Worm (Caenorhabditis elegans) whole organism, L4 larva: Measurements from ENCODE around the gene Y55F3BR.10.

Experiments
- F10B5.3 ChIP-seq: sonication (generic microtip); optimal IDR thresholded peaks from 2 replicates; lab custom pipeline; 2016; ENCODE audit warnings: mild to moderate bottlenecking, missing genetic modification characterization, missing compliant biosample characterization
- Y105C5A.15 ChIP-seq: fragments of 200-800 bp; sonication (Bioruptor generic); IDR thresholded peaks from 2 replicates; pipeline ENCODE4 v1.3.6; 2022; ENCODE audit warnings: missing genetic modification characterization, missing compliant biosample characterization
- Y5F2A.4 ChIP-seq: fragments of 200-800 bp; sonication (Bioruptor generic); optimal IDR thresholded peaks from 2 replicates; lab custom pipeline; 2018; ENCODE audit warnings: mild to moderate bottlenecking, missing genetic modification characterization, missing compliant biosample characterization
- Y75B8A.6 ChIP-seq: fragments of 200-800 bp; sonication (Bioruptor generic); IDR thresholded peaks from 2 replicates; pipeline ENCODE4 v1.3.6; 2022; ENCODE audit warnings: missing genetic modification reagents, missing genetic modification characterization, missing compliant biosample characterization
- ZK337.2 ChIP-seq: fragments of 200-800 bp; sonication (Bioruptor generic); IDR thresholded peaks from 2 replicates; pipeline ENCODE4 v1.3.6; 2022; ENCODE audit warnings: missing genetic modification reagents, missing genetic modification characterization, missing compliant biosample characterization
- aha-1 ChIP-seq: fragments of 150-350 bp; peaks from one replicate; lab custom pipeline; 2014; ENCODE audit warnings: missing biosample characterization, missing genetic modification characterization
- aly-2 ChIP-seq: sonication (generic microtip); optimal IDR thresholded peaks from 2 replicates; lab custom pipeline; 2018; ENCODE audit warnings: missing biosample characterization, missing genetic modification characterization
- ama-1 ChIP-seq: fragments of 150-350 bp; optimal IDR thresholded peaks from 2 replicates; lab custom pipeline; 2014; ENCODE audit warnings: inconsistent platforms, mixed read lengths
- attf-4 ChIP-seq: sonication (generic microtip); optimal IDR thresholded peaks from 3 replicates; lab custom pipeline; 2017; ENCODE audit warnings: missing biosample characterization, missing genetic modification characterization
- ceh-82 ChIP-seq: sonication (generic microtip); optimal IDR thresholded peaks from 2 replicates; lab custom pipeline; 2017; ENCODE audit warnings: missing biosample characterization, missing genetic modification characterization
- daf-12 ChIP-seq: fragments of 150-350 bp; optimal IDR thresholded peaks from 2 replicates; lab custom pipeline; 2014; ENCODE audit warnings: missing biosample characterization, missing genetic modification reagents, missing genetic modification characterization
- daf-16 ChIP-seq, 3 experiments: sonication (generic microtip); optimal IDR thresholded peaks; 2 replicates each; lab custom pipeline; 2016 to 2017; ENCODE audit warnings: missing genetic modification characterization in 3 of 3, missing genetic modification reagents in 3 of 3, mild to moderate bottlenecking in 2 of 3, missing compliant biosample characterization in 2 of 3, missing biosample characterization in 1 of 3, moderate library complexity in 1 of 3
- dmd-6 ChIP-seq: fragments of 200-800 bp; sonication (Bioruptor generic); IDR thresholded peaks from 2 replicates; pipeline ENCODE4 v1.3.6; 2022; ENCODE audit warnings: missing genetic modification reagents, missing genetic modification characterization, missing compliant biosample characterization
- dpl-1 ChIP-seq: fragments of 150-350 bp; optimal IDR thresholded peaks from 2 replicates; lab custom pipeline; 2014; ENCODE audit warnings: missing biosample characterization, missing genetic modification reagents, missing genetic modification characterization
- duxl-1 ChIP-seq: sonication (generic microtip); optimal IDR thresholded peaks from 2 replicates; lab custom pipeline; 2016; ENCODE audit warnings: mild to moderate bottlenecking, missing genetic modification characterization, moderate library complexity, missing compliant biosample characterization; ENCODE audit not compliant: poor library complexity
- dve-1 ChIP-seq: sonication (generic microtip); optimal IDR thresholded peaks from 2 replicates; lab custom pipeline; 2017; ENCODE audit warnings: antibody characterized with exemption, mild to moderate bottlenecking, missing genetic modification characterization, missing compliant biosample characterization; ENCODE audit not compliant: insufficient read depth
- egl-27 ChIP-seq: sonication (generic microtip); optimal IDR thresholded peaks from 3 replicates; lab custom pipeline; 2017; ENCODE audit warnings: missing biosample characterization, missing genetic modification reagents, missing genetic modification characterization
- egl-43 ChIP-seq: fragments of 200-800 bp; sonication (Bioruptor generic); IDR thresholded peaks from 2 replicates; pipeline ENCODE4 v1.3.6; 2022; ENCODE audit warnings: missing genetic modification reagents, missing genetic modification characterization, missing compliant biosample characterization
- gei-8 ChIP-seq: fragments of 200-800 bp; sonication (Bioruptor generic); optimal IDR thresholded peaks from 2 replicates; lab custom pipeline; 2018; ENCODE audit warnings: mild to moderate bottlenecking, missing genetic modification characterization, missing compliant biosample characterization
- hif-1 ChIP-seq, 2 experiments: sonication (generic microtip); optimal IDR thresholded peaks; 2 replicates each; lab custom pipeline; 2016 to 2017; ENCODE audit warnings: missing compliant biosample characterization in 2 of 2, missing genetic modification characterization in 2 of 2, missing genetic modification reagents in 2 of 2, missing genotype in 2 of 2, mild to moderate bottlenecking in 1 of 2
- hmg-1.1 ChIP-seq: fragments of 200-800 bp; sonication (Bioruptor generic); IDR thresholded peaks from 2 replicates; pipeline ENCODE4 v1.3.6; 2022; ENCODE audit warnings: missing genetic modification reagents, missing genetic modification characterization, missing compliant biosample characterization
- lim-7 ChIP-seq: fragments of 200-800 bp; sonication (Bioruptor generic); IDR thresholded peaks from 2 replicates; pipeline ENCODE4 v1.3.6; 2022; ENCODE audit warnings: missing genetic modification characterization, missing compliant biosample characterization
- lin-1 ChIP-seq: fragments of 200-800 bp; sonication (Bioruptor generic); IDR thresholded peaks from 2 replicates; pipeline ENCODE4 v1.3.6; 2022; ENCODE audit warnings: missing genetic modification reagents, missing genetic modification characterization, missing compliant biosample characterization
- lin-15B ChIP-seq: fragments of 150-350 bp; sonication (generic microtip); optimal IDR thresholded peaks from 3 replicates; lab custom pipeline; 2014; ENCODE audit warnings: missing biosample characterization, missing genetic modification characterization
- lin-39 ChIP-seq: fragments of 150-350 bp; optimal IDR thresholded peaks from 2 replicates; lab custom pipeline; 2014; ENCODE audit warnings: missing biosample characterization, missing genetic modification reagents, missing genetic modification characterization
- lir-3 ChIP-seq: sonication (generic microtip); optimal IDR thresholded peaks from 2 replicates; lab custom pipeline; 2016; ENCODE audit warnings: mild to moderate bottlenecking, missing genetic modification characterization, missing compliant biosample characterization
- lsy-2 ChIP-seq, 2 experiments: fragments of 150-350 bp in 1 of 2; sonication (generic microtip) in 1 of 2; optimal IDR thresholded peaks; 2 replicates each; lab custom pipeline; 2014 to 2017; ENCODE audit warnings: missing biosample characterization in 2 of 2, missing genetic modification characterization in 2 of 2
- mxl-3 ChIP-seq: fragments of 200-800 bp; sonication (Bioruptor generic); optimal IDR thresholded peaks from 2 replicates; lab custom pipeline; 2018; ENCODE audit warnings: mild to moderate bottlenecking, missing genetic modification characterization, missing compliant biosample characterization
- nhr-11 ChIP-seq: fragments of 150-350 bp; optimal IDR thresholded peaks from 2 replicates; lab custom pipeline; 2014; ENCODE audit warnings: missing biosample characterization, missing genetic modification characterization
- nhr-111 ChIP-seq: fragments of 200-800 bp; sonication (Bioruptor generic); optimal IDR thresholded peaks from 2 replicates; lab custom pipeline; 2018; ENCODE audit warnings: mild to moderate bottlenecking, missing genetic modification characterization, missing compliant biosample characterization
- nhr-237 ChIP-seq: sonication (generic microtip); optimal IDR thresholded peaks from 2 replicates; lab custom pipeline; 2017; ENCODE audit warnings: missing biosample characterization, missing genetic modification characterization
- nhr-28 ChIP-seq: fragments of 150-350 bp; optimal IDR thresholded peaks from 2 replicates; lab custom pipeline; 2014; ENCODE audit warnings: missing biosample characterization, missing genetic modification characterization
- nhr-42 ChIP-seq: fragments of 200-800 bp; sonication (Bioruptor generic); IDR thresholded peaks from 2 replicates; pipeline ENCODE4 v1.3.6; 2022; ENCODE audit warnings: missing genetic modification characterization, missing compliant biosample characterization
- nhr-48 ChIP-seq: sonication (generic microtip); optimal IDR thresholded peaks from 2 replicates; lab custom pipeline; 2016; ENCODE audit warnings: mild to moderate bottlenecking, missing genetic modification characterization, missing compliant biosample characterization
- nhr-6 ChIP-seq: fragments of 150-350 bp; optimal IDR thresholded peaks from 2 replicates; lab custom pipeline; 2014; ENCODE audit warnings: missing biosample characterization, missing genetic modification characterization
- rbr-2 ChIP-seq: sonication (generic microtip); optimal IDR thresholded peaks from 2 replicates; lab custom pipeline; 2016; ENCODE audit warnings: missing genotype, missing genetic modification characterization, missing compliant biosample characterization
- spr-1 ChIP-seq: sonication (generic microtip); optimal IDR thresholded peaks from 2 replicates; lab custom pipeline; 2016; ENCODE audit warnings: mild to moderate bottlenecking, missing genetic modification characterization, missing compliant biosample characterization
- unc-130 ChIP-seq: sonication (generic microtip); optimal IDR thresholded peaks from 2 replicates; lab custom pipeline; 2016; ENCODE audit warnings: missing genetic modification reagents, missing genetic modification characterization, missing compliant biosample characterization
- vab-7 ChIP-seq: fragments of 200-800 bp; sonication (Bioruptor generic); IDR thresholded peaks from 2 replicates; pipeline ENCODE4 v1.3.6; 2022; ENCODE audit warnings: missing genetic modification reagents, missing genetic modification characterization, missing compliant biosample characterization
- zfp-2 ChIP-seq: sonication (generic microtip); optimal IDR thresholded peaks from 2 replicates; lab custom pipeline; 2016; ENCODE audit warnings: mild to moderate bottlenecking, missing genetic modification characterization, missing compliant biosample characterization
- zfp-3 ChIP-seq: fragments of 200-800 bp; sonication (Bioruptor generic); conservative IDR thresholded peaks from 2 replicates; pipeline ENCODE4 v1.3.6; 2022; ENCODE audit warnings: missing genetic modification reagents, missing genetic modification characterization, missing compliant biosample characterization
- zip-2 ChIP-seq: fragments of 150-350 bp; optimal IDR thresholded peaks from 2 replicates; lab custom pipeline; 2014; ENCODE audit warnings: missing biosample characterization, missing genetic modification characterization

The Y55F3BR.10 gene

DNA sequence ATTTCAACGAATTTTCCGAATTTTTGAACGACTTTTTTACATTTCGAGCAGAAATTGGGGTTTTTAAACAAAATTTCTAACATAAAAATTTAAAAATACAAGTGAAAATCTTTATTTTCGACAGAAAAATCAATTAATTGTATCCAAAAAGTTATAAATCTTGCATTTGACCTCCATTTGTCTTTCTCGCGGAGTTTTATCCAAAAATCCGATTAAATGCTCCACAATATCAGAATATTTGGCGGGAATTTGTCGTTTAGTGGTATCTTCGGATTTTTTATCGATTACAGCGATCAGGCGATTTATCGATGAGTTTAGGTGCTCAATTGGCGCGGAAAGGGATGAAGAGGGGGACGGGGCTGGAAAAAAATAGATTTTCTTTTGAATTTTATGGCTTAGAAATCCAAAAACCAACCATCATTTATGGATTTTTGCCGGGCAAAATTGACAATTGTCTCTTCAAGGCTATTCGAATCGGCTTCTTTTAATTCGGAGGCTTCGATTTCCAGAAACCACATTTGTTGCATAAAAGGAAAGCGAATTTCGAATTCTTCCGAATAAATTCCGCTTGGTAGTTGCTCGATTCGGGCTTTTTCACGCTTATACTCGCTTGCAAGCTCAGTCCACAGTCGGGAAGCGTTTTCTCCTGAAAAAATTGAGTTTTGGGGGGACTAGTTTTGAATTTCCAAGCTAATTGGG lies 1.8 kb upstream of the Y55F3BR.10 start:
- TF ChIP-seq aha-1 (tag; lab: Kevin White, UChicago): peak; percentile 93
- TF ChIP-seq attf-4: no peak

DNA sequence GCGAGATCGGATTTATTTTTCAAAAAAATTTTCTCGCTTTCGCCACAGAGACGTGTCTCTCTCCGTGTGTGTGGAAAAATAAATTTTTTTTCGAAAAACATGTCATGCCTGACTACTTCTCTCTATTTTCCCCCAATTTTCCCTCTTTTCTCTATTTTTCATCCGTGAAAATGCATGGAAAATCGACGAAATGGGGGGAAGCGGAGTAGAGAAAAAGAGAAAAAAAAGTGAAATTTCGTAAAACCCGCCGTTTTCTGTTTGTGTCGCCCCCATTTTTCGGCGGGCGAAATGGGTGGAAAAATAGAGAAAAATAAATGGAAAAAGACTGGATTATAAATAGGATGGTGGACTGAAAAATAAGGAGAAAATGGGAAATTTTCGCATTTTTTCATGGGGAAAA lies 1.3 kb downstream of the Y55F3BR.10 start:
- TF ChIP-seq hif-1 (tag; optimal IDR thresholded peaks at IDR 0.05; lab: Kevin White, UChicago) (peak in 1 of 2 experiments; percentile 20), nhr-237 (no peak), dve-1 (tag; lab: Kevin White, UChicago) (no peak), lsy-2 (tag; optimal IDR thresholded peaks at IDR 0.05; lab: Kevin White, UChicago) (peak in 1 of 2 experiments; percentile 34), zip-2 (tag; lab: Kevin White, UChicago) (no peak), aha-1 (tag; lab: Kevin White, UChicago) (peak; percentile 76), nhr-6 (tag; lab: Kevin White, UChicago) (peak; percentile 0)

DNA sequence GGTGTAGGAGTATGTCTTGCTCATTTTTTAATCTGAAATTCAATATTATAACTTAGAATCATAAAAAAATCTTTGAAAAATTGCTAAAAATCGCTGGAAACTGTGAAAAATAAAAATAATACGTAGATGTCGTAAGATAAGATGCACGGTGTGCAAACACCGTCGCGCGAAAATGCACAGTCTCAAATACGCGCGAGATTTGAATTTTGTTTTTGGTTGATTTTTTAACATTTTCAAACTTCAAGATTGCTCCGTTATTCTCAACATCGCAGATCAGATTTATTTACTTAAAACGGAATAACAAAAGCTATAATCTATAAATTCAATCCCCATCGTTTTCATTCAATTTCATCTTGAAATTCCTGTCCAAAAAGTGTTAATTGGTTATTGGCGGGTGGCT lies 9.9 kb downstream of the Y55F3BR.10 start, which contains the start of gene Y55F3BR.6:
Y55F3BR.6 (minus strand) TSS at position 32 of the 400 bp plus-strand sequence.
- TF ChIP-seq zfp-3 (no peak), dmd-6 (GFP tag; lab: Robert Waterston, UW) (no peak), dpl-1 (peak; percentile 53), daf-16 (GFP tag; optimal IDR thresholded peaks at IDR 0.05; lab: Kevin White, UChicago) (no peak), daf-16 (tag; optimal IDR thresholded peaks at IDR 0.05; lab: Kevin White, UChicago) (peak; percentile 12)

DNA sequence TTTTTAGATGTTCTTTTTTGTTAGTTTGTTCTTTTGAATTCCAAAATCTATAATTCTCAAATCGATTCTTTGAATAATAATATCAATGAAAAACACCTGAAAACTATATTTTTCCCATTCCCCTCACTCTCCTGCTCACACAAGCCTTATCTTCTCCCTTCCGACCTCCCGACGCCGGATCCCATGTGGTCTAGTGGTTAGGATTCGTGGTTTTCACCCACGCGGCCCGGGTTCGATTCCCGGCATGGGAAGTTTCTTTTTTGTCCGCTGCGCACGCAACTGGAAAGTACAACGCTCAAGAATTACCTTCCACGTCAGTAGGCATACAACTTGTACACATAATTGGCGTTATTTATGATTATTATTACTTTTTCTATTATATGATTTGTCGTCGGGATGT lies 10.4 kb downstream of the Y55F3BR.10 start:
- TF ChIP-seq dpl-1: peak; percentile 7
- TF ChIP-seq nhr-6 (tag; lab: Kevin White, UChicago): no peak
- peak in 1 of 2 experiments; percentile 11 for TF ChIP-seq lsy-2 (tag; optimal IDR thresholded peaks at IDR 0.05; lab: Kevin White, UChicago)
- no peak for TF ChIP-seq Y5F2A.4 (GFP tag; lab: Kevin White, UChicago)
- no peak for TF ChIP-seq lir-3 (tag; lab: Kevin White, UChicago)
- 0 out of 2 replicates have a peak, but pooled peaks have one; percentile 70 for TF ChIP-seq Y105C5A.15
- TF ChIP-seq vab-7 (GFP tag; lab: Robert Waterston, UW): peak; percentile 34; the same call in 1 of the 2 replicates
- no peak for TF ChIP-seq aly-2 (tag; lab: Kevin White, UChicago)
- no peak for TF ChIP-seq zfp-2 (tag; lab: Kevin White, UChicago)
- peak; percentile 85 for TF ChIP-seq lim-7 (GFP tag; lab: Robert Waterston, UW)
- no peak for TF ChIP-seq gei-8 (GFP tag; lab: Kevin White, UChicago)
- TF ChIP-seq Y75B8A.6 (GFP tag; lab: Robert Waterston, UW): no peak
- peak; percentile 84 for TF ChIP-seq egl-43
- TF ChIP-seq duxl-1: peak; percentile 19
- TF ChIP-seq nhr-48 (tag; lab: Kevin White, UChicago): no peak
- TF ChIP-seq nhr-237: no peak
- no peak for TF ChIP-seq mxl-3 (GFP tag; lab: Kevin White, UChicago)
- TF ChIP-seq daf-12 (tag; lab: Kevin White, UChicago): no peak
- TF ChIP-seq lin-15B (tag; lab: Kevin White, UChicago): no peak
- TF ChIP-seq ZK337.2 (GFP tag; lab: Robert Waterston, UW): 0 out of 2 replicates have a peak, but pooled peaks have one; percentile 59
- TF ChIP-seq egl-27 (tag; lab: Kevin White, UChicago): no peak
- peak; percentile 40 for TF ChIP-seq nhr-28 (tag; lab: Kevin White, UChicago)
- no peak for TF ChIP-seq lin-39 (tag; lab: Kevin White, UChicago)
- peak; percentile 81 for TF ChIP-seq hmg-1.1 (GFP tag; lab: Robert Waterston, UW)
- no peak for TF ChIP-seq ceh-82 (tag; lab: Kevin White, UChicago)
- peak; percentile 48 for TF ChIP-seq spr-1 (tag; lab: Kevin White, UChicago)
- TF ChIP-seq lin-1 (GFP tag; lab: Robert Waterston, UW): no peak
- peak; percentile 29; the same call in 1 of the 2 replicates for TF ChIP-seq nhr-42 (GFP tag; lab: Robert Waterston, UW)
- TF ChIP-seq dve-1 (tag; lab: Kevin White, UChicago): peak; percentile 25
- TF ChIP-seq aha-1 (tag; lab: Kevin White, UChicago): peak; percentile 14
- peak in 1 of 2 experiments; percentile 59 for TF ChIP-seq hif-1 (tag; optimal IDR thresholded peaks at IDR 0.05; lab: Kevin White, UChicago)
- TF ChIP-seq unc-130: peak; percentile 40
- no peak for TF ChIP-seq ama-1 (lab: Kevin White, UChicago)
- TF ChIP-seq nhr-11: no peak
- TF ChIP-seq nhr-111 (GFP tag; lab: Kevin White, UChicago): no peak
- no peak for TF ChIP-seq F10B5.3 (tag; lab: Kevin White, UChicago)
- peak; percentile 41 for TF ChIP-seq rbr-2
